Worm (Caenorhabditis elegans) whole organism, midembryonic: ENCODE data around the gene ZK177.9.

Experiments
- T22C8.4 ChIP-seq: fragments of 200-800 bp; sonication (Bioruptor generic); IDR thresholded peaks from 2 replicates; pipeline ENCODE4 v1.3.6; 2022; ENCODE audit warnings: missing genetic modification characterization, missing compliant biosample characterization
- cog-1 ChIP-seq: sonication (generic microtip); optimal IDR thresholded peaks from 2 replicates; lab custom pipeline; 2016; ENCODE audit warnings: missing genetic modification characterization, missing compliant biosample characterization
- flt-1 ChIP-seq: fragments of 200-800 bp; sonication (Bioruptor generic); IDR thresholded peaks from 2 replicates; pipeline ENCODE4 v1.3.6; 2022; ENCODE audit warnings: missing genetic modification characterization, missing compliant biosample characterization
- klf-2 ChIP-seq: fragments of 200-800 bp; sonication (Bioruptor generic); conservative IDR thresholded peaks from 2 replicates; pipeline ENCODE4 v1.3.6; 2022; ENCODE audit warnings: missing genetic modification reagents, missing genetic modification characterization, missing compliant biosample characterization
- tab-1 ChIP-seq: fragments of 200-800 bp; sonication (Bioruptor generic); IDR thresholded peaks from 2 replicates; pipeline ENCODE4 v1.3.6; 2022; ENCODE audit warnings: missing genetic modification characterization, missing compliant biosample characterization
- ztf-29 ChIP-seq: fragments of 200-800 bp; sonication (Bioruptor generic); IDR thresholded peaks from 2 replicates; pipeline ENCODE4 v1.3.6; 2022; ENCODE audit warnings: missing genetic modification reagents, missing genetic modification characterization, missing compliant biosample characterization

- TF ChIP-seq T22C8.4 (no peak), flt-1 (GFP tag; lab: Robert Waterston, UW) (no peak), ztf-29 (GFP tag; lab: Robert Waterston, UW) (no peak), klf-2 (GFP tag; lab: Robert Waterston, UW) (no peak), tab-1 (no peak), cog-1 (tag; lab: Kevin White, UChicago) (no peak)
Measured at ce11 chrII:5496375-5496774, 21.2 kb downstream of the ZK177.9 start, which contains the start of gene F12A10.1.
